Worm (Caenorhabditis elegans) whole organism, L3 larva: ENCODE results near the gene cdh-9.
A peak's percentile ranks its signal among the peaks of the same experiment; 100 is the strongest.

Experiments
- ZK546.5 ChIP-seq: sonication (generic microtip); optimal IDR thresholded peaks from 2 replicates; lab custom pipeline; 2017; ENCODE audit warnings: missing biosample characterization, missing genetic modification characterization
- ama-1 ChIP-seq: fragments of 150-350 bp; optimal IDR thresholded peaks from 2 replicates; lab custom pipeline; 2018
- ceh-28 ChIP-seq: fragments of 150-350 bp; optimal IDR thresholded peaks from 2 replicates; lab custom pipeline; 2014; ENCODE audit warnings: missing biosample characterization, missing genetic modification reagents, missing genetic modification characterization
- nfya-1 ChIP-seq: sonication (generic microtip); optimal IDR thresholded peaks from 2 replicates; lab custom pipeline; 2017; ENCODE audit warnings: missing genetic modification characterization, mild to moderate bottlenecking, missing compliant biosample characterization, antibody characterized with exemption, moderate library complexity; ENCODE audit not compliant: insufficient read depth
- nhr-11 ChIP-seq: fragments of 150-350 bp; optimal IDR thresholded peaks from 2 replicates; lab custom pipeline; 2014; ENCODE audit warnings: missing biosample characterization, missing genetic modification characterization
- nhr-12 ChIP-seq: fragments of 150-350 bp; optimal IDR thresholded peaks from 2 replicates; lab custom pipeline; 2014; ENCODE audit warnings: missing biosample characterization, missing genetic modification characterization
- nhr-23 ChIP-seq: fragments of 150-350 bp; optimal IDR thresholded peaks from 2 replicates; lab custom pipeline; 2014; ENCODE audit warnings: missing biosample characterization, missing genetic modification reagents, missing genetic modification characterization
- nhr-28 ChIP-seq: fragments of 150-350 bp; optimal IDR thresholded peaks from 2 replicates; lab custom pipeline; 2014; ENCODE audit warnings: missing biosample characterization, missing genetic modification characterization
- pha-4 ChIP-seq: fragments of 150-350 bp; optimal IDR thresholded peaks from 2 replicates; lab custom pipeline; 2014; ENCODE audit warnings: missing biosample characterization, missing genetic modification reagents, missing genetic modification characterization
- tbx-2 ChIP-seq: sonication (generic microtip); optimal IDR thresholded peaks from 2 replicates; lab custom pipeline; 2016; ENCODE audit warnings: mild to moderate bottlenecking, missing genetic modification characterization, missing compliant biosample characterization

ce11 chrX:16590803-16591202 is 4.2 kb upstream of the cdh-9 start:
- TF ChIP-seq nhr-28 (tag; lab: Kevin White, UChicago) (no peak), nhr-11 (tag; lab: Kevin White, UChicago) (no peak), tbx-2 (tag; lab: Kevin White, UChicago) (peak; percentile 73), nfya-1 (peak; percentile 56), ZK546.5 (tag; lab: Kevin White, UChicago) (no peak), ama-1 (lab: Kevin White, UChicago) (no peak), pha-4 (peak; percentile 56), nhr-12 (tag; lab: Kevin White, UChicago) (no peak), ceh-28 (no peak), nhr-23 (tag; lab: Kevin White, UChicago) (peak; percentile 47)
